Fruit fly (Drosophila melanogaster): ENCODE data around the gene sima.

dm6 chr3R:30092700-30093044 lies 34.6 kb downstream of the sima start:
- TF ChIP-seq Gug (GFP tag; IDR thresholded peaks at IDR 0.05) (0 out of 2 replicates have a peak, but pooled peaks have one; percentile 40), esn (GFP tag; optimal IDR thresholded peaks at IDR 0.05) (peak; percentile 38), spab (GFP tag; optimal IDR thresholded peaks at IDR 0.05) (no peak), lz (GFP tag; optimal IDR thresholded peaks at IDR 0.05) (peak; percentile 29), CG16779 (tag; optimal IDR thresholded peaks at IDR 0.05) (no peak), CG10669 (GFP tag; optimal IDR thresholded peaks at IDR 0.05) (no peak), CG6808 (GFP tag; optimal IDR thresholded peaks at IDR 0.05) (no peak), CG6276 (GFP tag; optimal IDR thresholded peaks at IDR 0.05) (peak; percentile 54), Hr4 (GFP tag; optimal IDR thresholded peaks at IDR 0.05) (peak; percentile 88), OdsH (GFP tag; optimal IDR thresholded peaks at IDR 0.05) (peak; percentile 71), CG6792 (GFP tag; optimal IDR thresholded peaks at IDR 0.05) (peak; percentile 23), CG3919 (GFP tag; optimal IDR thresholded peaks at IDR 0.05) (peak; percentile 57), vri (GFP tag; optimal IDR thresholded peaks at IDR 0.05) (peak; percentile 9), achi (GFP tag; optimal IDR thresholded peaks at IDR 0.05) (peak; percentile 57)
